Fruit fly (Drosophila melanogaster): Measurements from ENCODE around the gene CG45012.

The CG45012 gene

DNA sequence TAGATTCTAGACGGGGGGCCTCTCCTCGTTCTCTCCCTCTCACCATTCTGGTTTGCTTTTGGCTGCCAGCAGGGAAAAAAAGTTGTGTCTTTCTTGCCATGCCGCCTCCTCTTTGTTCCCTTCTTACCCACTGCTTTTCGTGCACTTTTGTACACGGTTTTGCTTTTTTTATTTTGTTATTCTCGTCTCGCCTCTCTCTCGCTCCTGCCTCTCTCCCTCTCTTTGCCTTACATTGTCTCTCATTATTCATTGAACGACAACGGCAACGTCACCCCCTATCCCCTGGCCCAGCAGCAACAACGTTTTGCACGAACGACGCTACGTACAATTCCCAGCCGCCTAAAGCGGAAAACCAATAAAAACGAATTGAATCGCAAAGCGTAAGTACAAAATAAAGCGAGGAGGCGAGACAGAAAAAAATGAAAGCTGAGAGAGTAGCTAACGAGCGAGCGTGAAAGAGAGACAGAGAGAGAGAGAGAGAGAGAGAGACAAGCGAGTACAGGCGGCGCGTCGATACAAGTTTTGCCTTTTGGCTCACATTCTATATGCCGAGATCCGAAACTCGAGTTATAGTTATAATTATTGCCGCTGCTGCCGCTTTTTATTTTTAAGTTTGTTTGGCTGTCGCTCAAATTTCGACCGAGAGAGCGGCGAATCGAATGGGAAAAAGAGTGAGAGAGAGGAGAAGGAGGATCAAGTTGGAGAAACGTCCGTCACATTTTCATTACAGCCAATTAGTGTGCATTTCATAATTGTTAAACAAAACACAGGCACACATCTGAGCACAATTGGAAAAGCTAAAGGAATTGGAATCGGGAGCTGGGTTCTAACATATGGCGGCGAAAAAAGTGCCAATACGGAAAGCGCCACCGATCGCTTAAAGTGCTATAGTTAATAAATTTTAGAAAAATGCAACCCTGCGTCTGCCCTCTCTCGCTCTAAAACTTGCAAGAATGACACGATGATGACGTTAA is 27.4 kb upstream of the CG45012 start:
- TF ChIP-seq croc (GFP tag; conservative IDR thresholded peaks at IDR 0.05) (no peak), CG14014 (GFP tag; IDR thresholded peaks at IDR 0.05) (no peak), CHES-1-like (GFP tag; optimal IDR thresholded peaks at IDR 0.05) (peak; percentile 24), gsb (GFP tag; IDR thresholded peaks at IDR 0.05) (no peak), gcm (GFP tag; optimal IDR thresholded peaks at IDR 0.05) (peak; percentile 15), CG17568 (GFP tag; optimal IDR thresholded peaks at IDR 0.05) (no peak), sr (GFP tag; IDR thresholded peaks at IDR 0.05) (no peak), CG2889 (GFP tag; IDR thresholded peaks at IDR 0.05) (no peak), CG17359 (tag; optimal IDR thresholded peaks at IDR 0.05) (no peak), CG10565 (GFP tag; optimal IDR thresholded peaks at IDR 0.05) (no peak), CG9797 (GFP tag; optimal IDR thresholded peaks at IDR 0.05) (no peak), lmd (GFP tag; IDR thresholded peaks at IDR 0.05) (no peak), bab2 (GFP tag; optimal IDR thresholded peaks at IDR 0.05) (peak; percentile 6), ems (GFP tag; optimal IDR thresholded peaks at IDR 0.05) (no peak), CG9817 (tag; optimal IDR thresholded peaks at IDR 0.05) (no peak), CG15479 (GFP tag; optimal IDR thresholded peaks at IDR 0.05) (peak; percentile 17), Awh (GFP tag; IDR thresholded peaks at IDR 0.05) (0 out of 2 replicates have a peak, but pooled peaks have one; percentile 15), tx (GFP tag; optimal IDR thresholded peaks at IDR 0.05) (no peak), CG8359 (GFP tag; optimal IDR thresholded peaks at IDR 0.05; ENCODE audit: borderline replicate concordance) (no peak), CG16815 (GFP tag; optimal IDR thresholded peaks at IDR 0.05) (no peak), sisA (GFP tag; IDR thresholded peaks at IDR 0.05) (no peak), Lim3 (GFP tag; IDR thresholded peaks at IDR 0.05) (no peak), phol (tag; optimal IDR thresholded peaks at IDR 0.05) (no peak), NFAT (GFP tag; IDR thresholded peaks at IDR 0.05) (peak; percentile 48; the same call in 1 of the 2 replicates), CG6254 (GFP tag; optimal IDR thresholded peaks at IDR 0.05) (peak; percentile 57), ham (GFP tag; IDR thresholded peaks at IDR 0.05) (no peak), HmgZ (tag; optimal IDR thresholded peaks at IDR 0.05) (peak; percentile 81), CG13123 (GFP tag; optimal IDR thresholded peaks at IDR 0.05) (no peak), schlank (tag; optimal IDR thresholded peaks at IDR 0.05) (no peak), slou (GFP tag; optimal IDR thresholded peaks at IDR 0.05) (no peak), CG9932 (GFP tag; IDR thresholded peaks at IDR 0.05) (no peak), ewg (GFP tag; optimal IDR thresholded peaks at IDR 0.05) (no peak), Med (GFP tag) (peak; percentile 87), rib (GFP tag; IDR thresholded peaks at IDR 0.05) (peak; percentile 74; the same call in 1 of the 2 replicates), jumu (GFP tag; optimal IDR thresholded peaks at IDR 0.05) (no peak), ssp (GFP tag; IDR thresholded peaks at IDR 0.05) (no peak), tup (GFP tag; optimal IDR thresholded peaks at IDR 0.05) (no peak), CG10959 (GFP tag; IDR thresholded peaks at IDR 0.05) (no peak), CG4730 (GFP tag; IDR thresholded peaks at IDR 0.05) (no peak), CG33213 (GFP tag; optimal IDR thresholded peaks at IDR 0.05) (no peak), CG16863 (GFP tag; optimal IDR thresholded peaks at IDR 0.05) (no peak), kay (GFP tag; optimal IDR thresholded peaks at IDR 0.05) (no peak), sna (GFP tag; IDR thresholded peaks at IDR 0.05; ENCODE audit: partially characterized antibody) (peak; percentile 32; the same call in 1 of the 2 replicates), Adf1 (GFP tag; IDR thresholded peaks at IDR 0.05) (peak; percentile 81), CG4360 (GFP tag; IDR thresholded peaks at IDR 0.05) (no peak), CG5953 (GFP tag; IDR thresholded peaks at IDR 0.05) (no peak), run (tag; optimal IDR thresholded peaks at IDR 0.05) (no peak), Doc3 (GFP tag; IDR thresholded peaks at IDR 0.05; ENCODE audit: partially characterized antibody) (peak; percentile 51; the same call in 1 of the 3 replicates), CG3847 (GFP tag; IDR thresholded peaks at IDR 0.05) (no peak)

Data from whole organism, embryonic.